Worm (Caenorhabditis elegans) whole organism, L4 larva: Measurements from ENCODE around the gene flcn-1.

Experiments used
- F10B5.3 ChIP-seq: sonication (generic microtip); optimal IDR thresholded peaks from 2 replicates; lab custom pipeline; 2016; ENCODE audit warnings: mild to moderate bottlenecking, missing genetic modification characterization, missing compliant biosample characterization
- F44E2.7 ChIP-seq: fragments of 200-800 bp; sonication (Bioruptor generic); IDR thresholded peaks from 2 replicates; pipeline ENCODE4 v2.1.2; 2022; ENCODE audit warnings: missing genetic modification characterization, missing compliant biosample characterization
- R02D3.7 ChIP-seq: fragments of 150-350 bp; sonication (generic microtip); optimal IDR thresholded peaks from 3 replicates; lab custom pipeline; 2014; ENCODE audit warnings: missing biosample characterization, missing genetic modification characterization
- T20F7.1 ChIP-seq: fragments of 200-800 bp; sonication (Bioruptor generic); optimal IDR thresholded peaks from 2 replicates; lab custom pipeline; 2018; ENCODE audit warnings: mild to moderate bottlenecking, missing genetic modification characterization, missing compliant biosample characterization
- T26A8.4 ChIP-seq: fragments of 200-800 bp; sonication (Bioruptor generic); IDR thresholded peaks from 2 replicates; pipeline ENCODE4 v1.3.6; 2022; ENCODE audit warnings: missing genetic modification characterization, missing compliant biosample characterization
- Y5F2A.4 ChIP-seq: fragments of 200-800 bp; sonication (Bioruptor generic); optimal IDR thresholded peaks from 2 replicates; lab custom pipeline; 2018; ENCODE audit warnings: mild to moderate bottlenecking, missing genetic modification characterization, missing compliant biosample characterization
- ZK546.5 ChIP-seq, 2 experiments: sonication (generic microtip); optimal IDR thresholded peaks; 2 replicates each; lab custom pipeline; 2017; ENCODE audit warnings: missing biosample characterization in 2 of 2, missing genetic modification characterization in 2 of 2
- ama-1 ChIP-seq: fragments of 150-350 bp; optimal IDR thresholded peaks from 2 replicates; lab custom pipeline; 2014; ENCODE audit warnings: inconsistent platforms, mixed read lengths
- attf-4 ChIP-seq: sonication (generic microtip); optimal IDR thresholded peaks from 3 replicates; lab custom pipeline; 2017; ENCODE audit warnings: missing biosample characterization, missing genetic modification characterization
- ceh-28 ChIP-seq: fragments of 150-350 bp; optimal IDR thresholded peaks from 2 replicates; lab custom pipeline; 2014; ENCODE audit warnings: missing biosample characterization, missing genetic modification reagents, missing genetic modification characterization
- ces-1 ChIP-seq: fragments of 150-350 bp; sonication (generic microtip); optimal IDR thresholded peaks from 4 replicates; lab custom pipeline; 2014; ENCODE audit warnings: missing biosample characterization, missing genetic modification reagents, missing genetic modification characterization
- cey-2 ChIP-seq: sonication (generic microtip); optimal IDR thresholded peaks from 3 replicates; lab custom pipeline; 2017; ENCODE audit warnings: missing genetic modification characterization, mild to moderate bottlenecking, missing compliant biosample characterization, antibody characterized with exemption, borderline replicate concordance; ENCODE audit not compliant: insufficient read depth
- daf-16 ChIP-seq, 3 experiments: sonication (generic microtip); optimal IDR thresholded peaks; 2 replicates each; lab custom pipeline; 2016 to 2017; ENCODE audit warnings: missing genetic modification characterization in 3 of 3, missing genetic modification reagents in 3 of 3, mild to moderate bottlenecking in 2 of 3, missing compliant biosample characterization in 2 of 3, missing biosample characterization in 1 of 3, moderate library complexity in 1 of 3
- daf-8 ChIP-seq: fragments of 200-800 bp; sonication (Bioruptor generic); IDR thresholded peaks from 2 replicates; pipeline ENCODE4 v1.3.6; 2022; ENCODE audit warnings: missing genetic modification characterization, missing compliant biosample characterization
- dmd-8 ChIP-seq: fragments of 200-800 bp; sonication (Bioruptor generic); IDR thresholded peaks from 2 replicates; pipeline ENCODE4 v1.3.6; 2022; ENCODE audit warnings: missing genetic modification characterization, missing compliant biosample characterization
- dmd-9 ChIP-seq: fragments of 200-800 bp; sonication (Bioruptor generic); IDR thresholded peaks from 2 replicates; pipeline ENCODE4 v1.3.6; 2022; ENCODE audit warnings: missing genetic modification reagents, missing genetic modification characterization, missing compliant biosample characterization
- dpl-1 ChIP-seq: fragments of 150-350 bp; optimal IDR thresholded peaks from 2 replicates; lab custom pipeline; 2014; ENCODE audit warnings: missing biosample characterization, missing genetic modification reagents, missing genetic modification characterization
- gei-8 ChIP-seq: fragments of 200-800 bp; sonication (Bioruptor generic); optimal IDR thresholded peaks from 2 replicates; lab custom pipeline; 2018; ENCODE audit warnings: mild to moderate bottlenecking, missing genetic modification characterization, missing compliant biosample characterization
- hlh-11 ChIP-seq: fragments of 200-800 bp; sonication (Bioruptor generic); optimal IDR thresholded peaks from 2 replicates; lab custom pipeline; 2018; ENCODE audit warnings: mild to moderate bottlenecking, missing genetic modification characterization, missing compliant biosample characterization
- hlh-30 ChIP-seq: sonication (generic microtip); optimal IDR thresholded peaks from 2 replicates; lab custom pipeline; 2017; ENCODE audit warnings: antibody characterized with exemption, mild to moderate bottlenecking, missing genetic modification characterization, missing compliant biosample characterization; ENCODE audit not compliant: insufficient read depth
- hmg-1.1 ChIP-seq: fragments of 200-800 bp; sonication (Bioruptor generic); IDR thresholded peaks from 2 replicates; pipeline ENCODE4 v1.3.6; 2022; ENCODE audit warnings: missing genetic modification reagents, missing genetic modification characterization, missing compliant biosample characterization
- lin-1 ChIP-seq: fragments of 200-800 bp; sonication (Bioruptor generic); IDR thresholded peaks from 2 replicates; pipeline ENCODE4 v1.3.6; 2022; ENCODE audit warnings: missing genetic modification reagents, missing genetic modification characterization, missing compliant biosample characterization
- lin-38 ChIP-seq: fragments of 200-800 bp; sonication (Bioruptor generic); IDR thresholded peaks from 2 replicates; pipeline ENCODE4 v1.3.6; 2022; ENCODE audit warnings: missing genetic modification reagents, missing genetic modification characterization, missing compliant biosample characterization
- lsy-2 ChIP-seq, 2 experiments: fragments of 150-350 bp in 1 of 2; sonication (generic microtip) in 1 of 2; optimal IDR thresholded peaks; 2 replicates each; lab custom pipeline; 2014 to 2017; ENCODE audit warnings: missing biosample characterization in 2 of 2, missing genetic modification characterization in 2 of 2
- madf-5 ChIP-seq, 2 experiments: fragments of 200-800 bp; sonication (Bioruptor generic); IDR thresholded peaks; 2 replicates each; pipeline ENCODE4 v1.3.6; 2022; ENCODE audit warnings: missing compliant biosample characterization in 2 of 2, missing genetic modification characterization in 2 of 2
- madf-9 ChIP-seq: fragments of 200-800 bp; sonication (Bioruptor generic); conservative IDR thresholded peaks from 2 replicates; pipeline ENCODE4 v1.3.6; 2022; ENCODE audit warnings: missing genetic modification reagents, missing genetic modification characterization, missing compliant biosample characterization
- mes-2 ChIP-seq: sonication (generic microtip); optimal IDR thresholded peaks from 2 replicates; lab custom pipeline; 2016; ENCODE audit warnings: missing genotype, mild to moderate bottlenecking, missing genetic modification characterization, missing compliant biosample characterization; ENCODE audit not compliant: poor library complexity, severe bottlenecking
- mxl-3 ChIP-seq: fragments of 200-800 bp; sonication (Bioruptor generic); optimal IDR thresholded peaks from 2 replicates; lab custom pipeline; 2018; ENCODE audit warnings: mild to moderate bottlenecking, missing genetic modification characterization, missing compliant biosample characterization
- nhr-111 ChIP-seq: fragments of 200-800 bp; sonication (Bioruptor generic); optimal IDR thresholded peaks from 2 replicates; lab custom pipeline; 2018; ENCODE audit warnings: mild to moderate bottlenecking, missing genetic modification characterization, missing compliant biosample characterization
- nhr-237 ChIP-seq: sonication (generic microtip); optimal IDR thresholded peaks from 2 replicates; lab custom pipeline; 2017; ENCODE audit warnings: missing biosample characterization, missing genetic modification characterization
- nhr-28 ChIP-seq: fragments of 150-350 bp; optimal IDR thresholded peaks from 2 replicates; lab custom pipeline; 2014; ENCODE audit warnings: missing biosample characterization, missing genetic modification characterization
- nhr-42 ChIP-seq: fragments of 200-800 bp; sonication (Bioruptor generic); IDR thresholded peaks from 2 replicates; pipeline ENCODE4 v1.3.6; 2022; ENCODE audit warnings: missing genetic modification characterization, missing compliant biosample characterization
- nhr-77 ChIP-seq: fragments of 150-350 bp; optimal IDR thresholded peaks from 2 replicates; lab custom pipeline; 2014; ENCODE audit warnings: missing biosample characterization, missing genetic modification characterization
- pha-4 ChIP-seq, 2 experiments: fragments of 150-350 bp in 1 of 2; fragments of 200-800 bp in 1 of 2; sonication (Bioruptor generic) in 1 of 2; IDR thresholded peaks in 1 of 2; optimal IDR thresholded peaks in 1 of 2; 2 replicates each; pipeline versions ENCODE4 v1.3.6 to Lab custom; 2014 to 2022; ENCODE audit warnings: missing genetic modification characterization in 2 of 2, missing genetic modification reagents in 2 of 2, missing biosample characterization in 1 of 2, missing compliant biosample characterization in 1 of 2
- rbr-2 ChIP-seq: sonication (generic microtip); optimal IDR thresholded peaks from 2 replicates; lab custom pipeline; 2016; ENCODE audit warnings: missing genotype, missing genetic modification characterization, missing compliant biosample characterization
- sdz-12 ChIP-seq: fragments of 200-800 bp; sonication (Bioruptor generic); optimal IDR thresholded peaks from 2 replicates; lab custom pipeline; 2018; ENCODE audit warnings: mild to moderate bottlenecking, missing genetic modification characterization, missing compliant biosample characterization
- set-16 ChIP-seq: fragments of 200-800 bp; sonication (Bioruptor generic); IDR thresholded peaks from 2 replicates; pipeline ENCODE4 v1.3.6; 2022; ENCODE audit warnings: missing genetic modification reagents, missing genetic modification characterization, missing compliant biosample characterization
- snpc-1.2 ChIP-seq: fragments of 200-800 bp; sonication (Bioruptor generic); IDR thresholded peaks from 2 replicates; pipeline ENCODE4 v1.3.6; 2022; ENCODE audit warnings: missing genetic modification reagents, missing genetic modification characterization, missing compliant biosample characterization
- spr-1 ChIP-seq: sonication (generic microtip); optimal IDR thresholded peaks from 2 replicates; lab custom pipeline; 2016; ENCODE audit warnings: mild to moderate bottlenecking, missing genetic modification characterization, missing compliant biosample characterization
- spr-3 ChIP-seq: fragments of 200-800 bp; sonication (Bioruptor generic); optimal IDR thresholded peaks from 2 replicates; lab custom pipeline; 2018; ENCODE audit warnings: mild to moderate bottlenecking, missing genetic modification characterization, missing compliant biosample characterization
- tra-1 ChIP-seq: fragments of 200-800 bp; sonication (Bioruptor generic); IDR thresholded peaks from 2 replicates; pipeline ENCODE4 v1.3.6; 2022; ENCODE audit warnings: missing genetic modification reagents, missing genetic modification characterization, missing compliant biosample characterization
- unc-39 ChIP-seq: sonication (generic microtip); optimal IDR thresholded peaks from 2 replicates; lab custom pipeline; 2017; ENCODE audit warnings: missing biosample characterization, missing genetic modification characterization
- unc-62 ChIP-seq, 3 experiments: fragments of 150-350 bp in 1 of 3; sonication (generic microtip); optimal IDR thresholded peaks in 2 of 3; peaks in 1 of 3; 1 replicate in 1 of 3; 2 replicates in 2 of 3; lab custom pipeline; 2014 to 2017; ENCODE audit warnings: missing biosample characterization in 3 of 3, missing genetic modification characterization in 3 of 3, missing genetic modification reagents in 3 of 3, missing genotype in 1 of 3
- zfp-3 ChIP-seq: fragments of 200-800 bp; sonication (Bioruptor generic); conservative IDR thresholded peaks from 2 replicates; pipeline ENCODE4 v1.3.6; 2022; ENCODE audit warnings: missing genetic modification reagents, missing genetic modification characterization, missing compliant biosample characterization

flcn-1 gene

ce11 chrII:6973501-6973900 lies 44.9 kb downstream of the flcn-1 start, which contains the start of gene sod-1:
TSS of gene sod-1 (minus strand) at chrII:6973887.
- peak; percentile 20 for TF ChIP-seq hlh-11 (tag; lab: Kevin White, UChicago)
- no peak for TF ChIP-seq Y5F2A.4
- peak; percentile 2 for TF ChIP-seq ama-1
- TF ChIP-seq snpc-1.2 (GFP tag; lab: Robert Waterston, UW) = no peak
- TF ChIP-seq unc-62 (GFP tag; optimal IDR thresholded peaks at IDR 0.05 in 1 of 2; lab: Kevin White, UChicago) = peak in 1 of 2 experiments; percentile 13
- TF ChIP-seq unc-62 (tag; optimal IDR thresholded peaks at IDR 0.05; lab: Kevin White, UChicago) = no peak
- TF ChIP-seq nhr-28 (tag; lab: Kevin White, UChicago) = peak; percentile 97
- no peak for TF ChIP-seq daf-16 (GFP tag; optimal IDR thresholded peaks at IDR 0.05; lab: Kevin White, UChicago)
- TF ChIP-seq daf-16 (tag; optimal IDR thresholded peaks at IDR 0.05; lab: Kevin White, UChicago) = peak; percentile 88
- TF ChIP-seq mes-2 (tag; lab: Kevin White, UChicago) = peak; percentile 2

DNA sequence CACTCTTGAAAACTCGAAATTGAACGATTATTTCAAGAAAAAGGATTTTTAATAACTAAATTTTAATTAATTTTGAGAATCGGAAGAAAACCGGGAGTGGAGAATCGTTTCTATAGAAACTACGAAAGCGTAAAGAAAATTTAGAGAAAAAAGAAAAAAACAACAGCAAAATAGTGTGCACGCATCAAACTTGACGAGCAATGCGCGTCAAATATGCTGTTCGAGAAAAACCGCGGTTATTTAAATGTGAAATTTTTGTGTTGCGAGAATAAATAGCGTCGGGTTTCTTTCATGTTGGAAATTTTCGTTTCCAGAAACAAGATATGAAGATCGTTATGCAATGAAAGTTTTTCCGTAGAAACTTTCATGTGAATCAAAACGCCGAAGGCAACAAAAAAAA lies 45.4 kb downstream of the flcn-1 start:
- TF ChIP-seq hlh-30 (peak; percentile 57), rbr-2 (tag; lab: Kevin White, UChicago) (no peak), T20F7.1 (GFP tag; lab: Kevin White, UChicago) (peak; percentile 65), nhr-237 (tag; lab: Kevin White, UChicago) (no peak), cey-2 (tag; lab: Kevin White, UChicago) (no peak), mxl-3 (GFP tag; lab: Kevin White, UChicago) (no peak), ZK546.5 (tag; optimal IDR thresholded peaks at IDR 0.05; lab: Kevin White, UChicago) (no peak), madf-5 (GFP tag; IDR thresholded peaks at IDR 0.05; lab: Robert Waterston, UW) (no peak), gei-8 (GFP tag; lab: Kevin White, UChicago) (no peak), F10B5.3 (tag; lab: Kevin White, UChicago) (no peak), T26A8.4 (GFP tag; lab: Robert Waterston, UW) (no peak), nhr-42 (no peak), dmd-8 (GFP tag; lab: Robert Waterston, UW) (no peak), pha-4 (GFP tag; IDR thresholded peaks at IDR 0.05; lab: Robert Waterston, UW) (no peak), pha-4 (tag; optimal IDR thresholded peaks at IDR 0.05; lab: Kevin White, UChicago) (no peak), ces-1 (no peak), lin-38 (GFP tag; lab: Robert Waterston, UW) (peak; percentile 52), set-16 (GFP tag; lab: Robert Waterston, UW) (no peak), F44E2.7 (no peak), zfp-3 (GFP tag; lab: Robert Waterston, UW) (no peak), nhr-77 (tag; lab: Kevin White, UChicago) (no peak), R02D3.7 (tag; lab: Kevin White, UChicago) (no peak), dpl-1 (GFP tag; lab: Kevin White, UChicago) (peak; percentile 88), madf-9 (no peak), ceh-28 (tag; lab: Kevin White, UChicago) (no peak), hmg-1.1 (GFP tag; lab: Robert Waterston, UW) (peak; percentile 43; the same call in 1 of the 2 replicates), lsy-2 (tag; optimal IDR thresholded peaks at IDR 0.05; lab: Kevin White, UChicago) (peak in 1 of 2 experiments; percentile 76), nhr-111 (GFP tag; lab: Kevin White, UChicago) (no peak), daf-8 (GFP tag; lab: Robert Waterston, UW) (no peak), nhr-28 (tag; lab: Kevin White, UChicago) (no peak), tra-1 (no peak), unc-39 (no peak), dmd-9 (no peak), spr-1 (no peak), attf-4 (no peak), sdz-12 (no peak), lin-1 (GFP tag; lab: Robert Waterston, UW) (no peak), spr-3 (no peak), mes-2 (tag; lab: Kevin White, UChicago) (peak; percentile 74)
